Worm (Caenorhabditis elegans): ENCODE measurements around the gene ubc-15.

ubc-15 gene

DNA sequence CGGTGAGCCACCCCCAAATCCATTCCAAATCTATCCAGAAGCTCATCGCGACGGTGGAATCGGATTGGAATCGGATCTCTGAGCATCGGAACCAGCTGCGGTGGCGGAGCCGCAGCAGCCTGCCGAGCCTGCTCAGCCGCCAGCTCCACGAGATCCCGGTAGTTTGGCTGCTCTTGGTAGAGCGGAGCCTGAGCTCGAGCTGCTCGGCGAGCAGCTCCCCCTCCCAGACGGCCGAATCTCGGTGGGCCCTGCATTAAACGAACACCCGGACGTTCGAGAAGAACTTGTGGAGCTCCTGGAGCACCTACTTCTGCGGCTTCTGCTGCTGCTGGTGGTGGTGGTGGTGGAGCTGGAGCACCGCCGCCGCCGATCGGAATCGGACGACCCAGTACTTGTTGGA, 9.7 kb downstream of the ubc-15 start:
- TF ChIP-seq dpl-1 (GFP tag; optimal IDR thresholded peaks at IDR 0.05): no peak
- peak; percentile 96 for TF ChIP-seq set-16 (GFP tag; IDR thresholded peaks at IDR 0.05)
- no peak for TF ChIP-seq nhr-28 (tag; optimal IDR thresholded peaks at IDR 0.05)
- no peak for TF ChIP-seq tra-1 (GFP tag; IDR thresholded peaks at IDR 0.05)
- TF ChIP-seq D1046.2 (GFP tag; IDR thresholded peaks at IDR 0.05): no peak
- TF ChIP-seq pha-4 (GFP tag; IDR thresholded peaks at IDR 0.05): peak; percentile 64; the same call in 1 of the 2 replicates
- no peak for TF ChIP-seq pha-4 (tag; optimal IDR thresholded peaks at IDR 0.05)
- TF ChIP-seq lin-39 (tag; optimal IDR thresholded peaks at IDR 0.05): no peak
- peak; percentile 63 for TF ChIP-seq aha-1 (tag)

DNA sequence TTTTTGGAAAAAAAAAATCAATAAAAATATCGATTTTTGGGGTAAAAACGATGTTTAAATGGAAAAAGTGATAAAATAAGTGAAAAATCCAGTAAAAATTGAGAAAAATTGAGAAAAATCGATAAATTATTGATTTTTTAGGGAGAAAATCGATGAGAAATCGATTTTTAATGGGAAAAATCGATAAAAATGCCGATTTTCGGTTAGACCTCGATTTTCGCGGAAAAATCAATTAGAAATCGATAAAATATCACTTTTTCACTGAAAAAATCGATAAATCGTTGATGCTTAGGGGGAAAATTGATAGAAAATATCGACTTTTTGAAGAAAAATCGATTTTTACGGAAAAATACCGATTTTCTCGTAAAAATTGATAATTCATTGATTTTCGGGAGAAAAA, 12.2 kb downstream of the ubc-15 start:
- TF ChIP-seq ceh-28 (tag; optimal IDR thresholded peaks at IDR 0.05) (peak; percentile 92), zfp-2 (tag; optimal IDR thresholded peaks at IDR 0.05) (no peak), ceh-32 (tag; optimal IDR thresholded peaks at IDR 0.05; ENCODE audit: poor library complexity) (no peak)

DNA sequence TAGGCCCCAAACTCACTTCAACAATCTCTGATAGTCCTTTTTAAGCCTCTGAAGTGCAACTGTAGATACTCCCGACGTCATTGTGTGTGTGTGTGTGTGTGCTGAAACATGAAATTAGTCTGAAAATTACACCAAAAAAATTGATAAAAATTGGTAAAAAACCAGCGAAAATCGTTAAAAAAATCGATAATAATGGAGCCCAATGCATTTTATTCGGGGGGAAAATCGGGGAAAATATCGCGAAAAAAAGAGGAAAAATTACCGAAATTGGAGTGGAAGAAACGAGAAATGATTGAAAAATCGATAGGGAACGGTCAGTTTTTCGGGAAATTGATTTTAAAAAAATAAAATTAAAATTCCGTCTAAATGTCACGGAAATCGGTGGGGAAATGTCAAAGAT, 13.2 kb downstream of the ubc-15 start, which contains the start of gene ubc-26:
TSS of gene ubc-26 (minus strand) at position 101 of the 400 bp plus-strand sequence.
- TF ChIP-seq ztf-11 (tag; optimal IDR thresholded peaks at IDR 0.05) (no peak), saeg-2 (GFP tag; IDR thresholded peaks at IDR 0.05) (no peak), spr-3 (GFP tag; optimal IDR thresholded peaks at IDR 0.05) (no peak), lin-29 (GFP tag; IDR thresholded peaks at IDR 0.05) (no peak), egl-27 (tag; optimal IDR thresholded peaks at IDR 0.05) (no peak), snpc-4 (tag; optimal IDR thresholded peaks at IDR 0.05) (no peak), unc-130 (GFP tag; optimal IDR thresholded peaks at IDR 0.05) (no peak), ztf-7 (tag; optimal IDR thresholded peaks at IDR 0.05) (no peak), aha-1 (tag) (no peak), zip-2 (tag; optimal IDR thresholded peaks at IDR 0.05) (no peak), mxl-2 (GFP tag; conservative IDR thresholded peaks at IDR 0.05) (no peak), nhr-102 (tag; optimal IDR thresholded peaks at IDR 0.05) (no peak), F37D6.2 (tag; optimal IDR thresholded peaks at IDR 0.05) (no peak), dmd-8 (GFP tag; IDR thresholded peaks at IDR 0.05) (no peak), ctbp-1 (GFP tag; IDR thresholded peaks at IDR 0.05) (no peak), tag-97 (GFP tag; IDR thresholded peaks at IDR 0.05) (no peak)

DNA sequence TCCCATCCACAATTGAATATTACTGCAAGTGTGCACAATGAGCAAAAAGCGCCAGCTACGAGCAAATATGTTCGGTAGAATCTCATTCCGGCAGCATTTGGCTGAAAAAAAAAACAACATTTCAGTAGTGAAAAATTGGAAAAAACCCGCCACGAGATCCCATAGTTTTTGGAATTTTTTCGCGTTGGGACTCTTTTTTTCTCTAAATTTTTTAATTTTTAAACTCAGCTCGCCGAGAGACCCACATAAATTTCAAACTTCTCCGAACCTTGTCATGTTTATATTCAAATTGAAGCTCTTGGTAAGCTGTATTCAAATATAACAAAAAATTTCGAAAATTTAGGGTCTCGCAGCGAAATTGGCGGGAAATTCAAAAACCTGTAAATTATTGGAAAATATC, 19.1 kb downstream of the ubc-15 start, which contains the start of gene sqv-2:
TSS of gene sqv-2 (minus strand) at position 101 of the 400 bp plus-strand sequence.
- TF ChIP-seq F49E8.2 (tag; optimal IDR thresholded peaks at IDR 0.05; ENCODE audit: borderline replicate concordance) (no peak), egl-27 (tag; optimal IDR thresholded peaks at IDR 0.05) (no peak), ceh-32 (tag; optimal IDR thresholded peaks at IDR 0.05; ENCODE audit: poor library complexity) (no peak), mxl-2 (GFP tag; conservative IDR thresholded peaks at IDR 0.05) (no peak), php-3 (GFP tag; IDR thresholded peaks at IDR 0.05) (no peak), nhr-42 (GFP tag; IDR thresholded peaks at IDR 0.05) (no peak), zfp-2 (tag; optimal IDR thresholded peaks at IDR 0.05) (no peak), nhr-77 (tag; optimal IDR thresholded peaks at IDR 0.05) (no peak), Y5F2A.4 (GFP tag; optimal IDR thresholded peaks at IDR 0.05) (no peak), fkh-10 (GFP tag; optimal IDR thresholded peaks at IDR 0.05) (no peak), unc-62 (GFP tag; optimal IDR thresholded peaks at IDR 0.05 in 1 of 2) (no peak), unc-62 (tag; optimal IDR thresholded peaks at IDR 0.05) (no peak), R02D3.7 (tag; optimal IDR thresholded peaks at IDR 0.05) (no peak), lin-13 (GFP tag; optimal IDR thresholded peaks at IDR 0.05) (no peak), Y48G9A.11 (GFP tag; IDR thresholded peaks at IDR 0.05) (no peak)
